Worm (Caenorhabditis elegans): ENCODE measurements around the gene clec-31.

DNA sequence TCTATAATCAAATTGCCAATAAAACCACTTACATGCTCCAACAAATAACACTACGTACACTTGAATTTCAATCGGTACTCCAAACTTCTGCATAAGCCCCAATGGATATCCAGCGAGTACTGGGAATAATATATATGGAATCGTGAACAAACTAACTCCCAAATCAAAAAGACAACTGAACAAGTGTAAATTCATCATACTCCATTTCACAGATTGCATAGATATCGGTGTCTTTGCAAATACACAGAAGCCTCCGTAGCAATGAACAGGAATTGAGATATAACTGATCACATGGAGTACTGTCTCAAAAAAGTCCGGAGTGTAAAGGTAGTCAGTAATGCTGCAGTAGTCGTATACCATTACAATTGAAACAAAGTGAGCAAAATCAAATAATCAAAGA, 28.5 kb downstream of the clec-31 start, which contains the start of gene srh-214:
- TF ChIP-seq mep-1 (tag; optimal IDR thresholded peaks at IDR 0.05) (no peak), ztf-11 (tag; optimal IDR thresholded peaks at IDR 0.05) (no peak), pha-4 (tag; optimal IDR thresholded peaks at IDR 0.05) (no peak), nhr-237 (tag; optimal IDR thresholded peaks at IDR 0.05) (no peak), bed-3 (GFP tag; optimal IDR thresholded peaks at IDR 0.05) (no peak), nhr-12 (tag; optimal IDR thresholded peaks at IDR 0.05) (no peak), unc-39 (tag; optimal IDR thresholded peaks at IDR 0.05) (no peak), drap-1 (GFP tag; optimal IDR thresholded peaks at IDR 0.05) (no peak)
